Fruit fly (Drosophila melanogaster) whole organism, embryonic: ENCODE results near the gene Uba2.

Experiments
- Atf6 ChIP-seq: fragments of 200-800 bp; sonication (Bioruptor generic); IDR thresholded peaks from 2 replicates; pipeline ENCODE4 v1.3.6; 2022; ENCODE audit warnings: missing biosample characterization, missing genetic modification characterization
- CG10462 ChIP-seq: fragments of 200-800 bp; sonication (Bioruptor generic); optimal IDR thresholded peaks from 2 replicates; lab custom pipeline; 2016; ENCODE audit warnings: missing biosample characterization, missing genetic modification characterization
- CG14441 ChIP-seq: fragments of 200-800 bp; sonication (Bioruptor generic); IDR thresholded peaks from 2 replicates; pipeline ENCODE4 v1.3.6; 2022; ENCODE audit warnings: missing biosample characterization, missing genetic modification characterization
- CG15269 ChIP-seq: fragments of 200-800 bp; sonication (Bioruptor generic); optimal IDR thresholded peaks from 2 replicates; lab custom pipeline; 2018; ENCODE audit warnings: missing biosample characterization, mild to moderate bottlenecking, missing genetic modification characterization, moderate library complexity
- CG15601 ChIP-seq: fragments of 200-800 bp; sonication (Bioruptor generic); optimal IDR thresholded peaks from 3 replicates; lab custom pipeline; 2019; ENCODE audit warnings: missing biosample characterization, mild to moderate bottlenecking, missing genetic modification characterization, moderate library complexity
- CG1602 ChIP-seq: fragments of 200-800 bp; sonication (Bioruptor generic); optimal IDR thresholded peaks from 3 replicates; lab custom pipeline; 2016; ENCODE audit warnings: missing biosample characterization, missing genetic modification characterization
- CG17568 ChIP-seq: fragments of 200-800 bp; sonication (Bioruptor generic); optimal IDR thresholded peaks from 2 replicates; lab custom pipeline; 2018; ENCODE audit warnings: missing biosample characterization, mild to moderate bottlenecking, missing genetic modification characterization, moderate library complexity
- CG17829 ChIP-seq: fragments of 200-800 bp; optimal IDR thresholded peaks from 2 replicates; lab custom pipeline; 2019; ENCODE audit warnings: missing biosample characterization, mild to moderate bottlenecking, missing genetic modification characterization, moderate library complexity
- CG18262 ChIP-seq: fragments of 200-800 bp; optimal IDR thresholded peaks from 3 replicates; lab custom pipeline; 2019; ENCODE audit warnings: missing biosample characterization, mild to moderate bottlenecking, missing genetic modification characterization, moderate library complexity
- CG3407 ChIP-seq: fragments of 200-800 bp; sonication (Bioruptor generic); optimal IDR thresholded peaks from 2 replicates; lab custom pipeline; 2018; ENCODE audit warnings: missing biosample characterization, mild to moderate bottlenecking, missing genetic modification characterization
- CG4730 ChIP-seq: fragments of 200-800 bp; sonication (Bioruptor generic); IDR thresholded peaks from 2 replicates; pipeline ENCODE4 v1.3.6; 2022; ENCODE audit warnings: missing biosample characterization, missing genetic modification characterization
- CG6254 ChIP-seq: fragments of 200-800 bp; sonication (Bioruptor generic); optimal IDR thresholded peaks from 3 replicates; lab custom pipeline; 2017; ENCODE audit warnings: mild to moderate bottlenecking, missing biosample characterization, missing genetic modification reagents, missing genetic modification characterization
- CG6272 ChIP-seq: fragments of 200-800 bp; sonication (Bioruptor generic); IDR thresholded peaks from 2 replicates; pipeline ENCODE4 v1.3.6; 2022; ENCODE audit warnings: missing biosample characterization, missing genetic modification characterization
- CG9797 ChIP-seq: fragments of 200-800 bp; sonication (Bioruptor generic); optimal IDR thresholded peaks from 3 replicates; lab custom pipeline; 2018; ENCODE audit warnings: missing biosample characterization, mild to moderate bottlenecking, missing genetic modification characterization
- CG9876 ChIP-seq: fragments of 200-800 bp; sonication (Bioruptor generic); optimal IDR thresholded peaks from 2 replicates; lab custom pipeline; 2016; ENCODE audit warnings: missing biosample characterization, missing genetic modification characterization
- Camta ChIP-seq: fragments of 200-800 bp; sonication (Bioruptor generic); optimal IDR thresholded peaks from 2 replicates; lab custom pipeline; 2016; ENCODE audit warnings: missing biosample characterization, missing genetic modification characterization
- Chrac-16 ChIP-seq: fragments of 200-800 bp; sonication (Bioruptor generic); optimal IDR thresholded peaks from 3 replicates; lab custom pipeline; 2016; ENCODE audit warnings: missing biosample characterization, missing genetic modification characterization
- CkIIα-i1 ChIP-seq: fragments of 200-800 bp; sonication (Bioruptor generic); IDR thresholded peaks from 2 replicates; pipeline ENCODE4 v1.3.6; 2022; ENCODE audit warnings: missing biosample characterization, missing genetic modification characterization
- D19B ChIP-seq: fragments of 200-800 bp; sonication (Bioruptor generic); optimal IDR thresholded peaks from 2 replicates; lab custom pipeline; 2017; ENCODE audit warnings: missing biosample characterization, mild to moderate bottlenecking, missing genetic modification characterization
- Deaf1 ChIP-seq: fragments of 200-800 bp; optimal IDR thresholded peaks from 3 replicates; lab custom pipeline; 2019; ENCODE audit warnings: missing biosample characterization, mild to moderate bottlenecking, missing genetic modification characterization, moderate library complexity
- E2f2 ChIP-seq: fragments of 200-800 bp; sonication (Bioruptor generic); IDR thresholded peaks from 2 replicates; pipeline ENCODE4 v1.3.6; 2022; ENCODE audit warnings: missing biosample characterization, missing genetic modification characterization
- Elba2 ChIP-seq: fragments of 200-800 bp; sonication (Bioruptor generic); optimal IDR thresholded peaks from 3 replicates; lab custom pipeline; 2016; ENCODE audit warnings: missing biosample characterization, missing genetic modification characterization
- Jarid2 ChIP-seq: fragments of 200-800 bp; sonication (Bioruptor generic); optimal IDR thresholded peaks from 3 replicates; lab custom pipeline; 2017; ENCODE audit warnings: mild to moderate bottlenecking, missing biosample characterization, missing genetic modification reagents, missing genetic modification characterization
- Lim3 ChIP-seq: fragments of 200-800 bp; sonication (Bioruptor generic); IDR thresholded peaks from 2 replicates; pipeline ENCODE4 v1.3.6; 2022; ENCODE audit warnings: missing biosample characterization, missing genetic modification characterization
- Lpt ChIP-seq: fragments of >200 bp; optimal IDR thresholded peaks from 2 replicates; lab custom pipeline; 2018; ENCODE audit warnings: missing biosample characterization, missing genetic modification characterization
- Scr ChIP-seq: fragments of 200-800 bp; sonication (Bioruptor generic); IDR thresholded peaks from 2 replicates; pipeline ENCODE4 v1.3.6; 2022; ENCODE audit warnings: missing biosample characterization, missing genetic modification characterization; ENCODE audit not compliant: partially characterized antibody
- Six4 ChIP-seq: fragments of 200-800 bp; sonication (Bioruptor generic); optimal IDR thresholded peaks from 2 replicates; lab custom pipeline; 2016; ENCODE audit warnings: missing biosample characterization, missing genetic modification characterization
- Sox100B ChIP-seq: fragments of 200-800 bp; sonication (Bioruptor generic); optimal IDR thresholded peaks from 3 replicates; lab custom pipeline; 2018; ENCODE audit warnings: missing biosample characterization, mild to moderate bottlenecking, missing genetic modification characterization
- Ssrp ChIP-seq: fragments of 200-800 bp; sonication (Bioruptor generic); optimal IDR thresholded peaks from 2 replicates; lab custom pipeline; 2018; ENCODE audit warnings: missing biosample characterization, mild to moderate bottlenecking, missing genetic modification characterization, moderate library complexity
- Vsx1 ChIP-seq: fragments of 200-800 bp; sonication (Bioruptor generic); optimal IDR thresholded peaks from 2 replicates; lab custom pipeline; 2017; ENCODE audit warnings: missing biosample characterization, mild to moderate bottlenecking, missing genetic modification characterization, missing genetic modification reagents
- bab2 ChIP-seq: fragments of 200-800 bp; sonication (Bioruptor generic); optimal IDR thresholded peaks from 2 replicates; lab custom pipeline; 2016; ENCODE audit warnings: missing biosample characterization, missing genetic modification characterization
- btn ChIP-seq: fragments of 200-800 bp; sonication (Bioruptor generic); optimal IDR thresholded peaks from 2 replicates; lab custom pipeline; 2016; ENCODE audit warnings: missing biosample characterization, missing genetic modification characterization
- cas ChIP-seq: fragments of 200-800 bp; sonication (Bioruptor generic); IDR thresholded peaks from 2 replicates; pipeline ENCODE4 v1.3.6; 2022; ENCODE audit warnings: missing biosample characterization, missing genetic modification characterization
- chinmo ChIP-seq: fragments of 200-800 bp; sonication (Bioruptor generic); IDR thresholded peaks from 4 replicates; pipeline ENCODE4 v1.3.6; 2022; ENCODE audit warnings: missing biosample characterization, missing genetic modification characterization; ENCODE audit not compliant: partially characterized antibody
- da ChIP-seq: fragments of 200-800 bp; sonication (Bioruptor generic); optimal IDR thresholded peaks from 2 replicates; lab custom pipeline; 2016; ENCODE audit warnings: missing biosample characterization, missing genetic modification characterization
- dati ChIP-seq: fragments of 200-800 bp; sonication (Bioruptor generic); IDR thresholded peaks from 2 replicates; pipeline ENCODE4 v1.3.6; 2022; ENCODE audit warnings: missing biosample characterization, missing genetic modification characterization
- ems ChIP-seq: fragments of 200-800 bp; sonication (Bioruptor generic); optimal IDR thresholded peaks from 3 replicates; lab custom pipeline; 2016; ENCODE audit warnings: missing biosample characterization, missing genetic modification characterization
- grau ChIP-seq: fragments of 200-800 bp; optimal IDR thresholded peaks from 3 replicates; lab custom pipeline; 2019; ENCODE audit warnings: missing biosample characterization, mild to moderate bottlenecking, missing genetic modification characterization, moderate library complexity
- hb ChIP-seq: fragments of 200-800 bp; sonication (Bioruptor generic); IDR thresholded peaks from 3 replicates; pipeline ENCODE4 v1.3.6; 2022; ENCODE audit warnings: missing biosample characterization, missing genetic modification characterization; ENCODE audit not compliant: partially characterized antibody
- insv ChIP-seq, 2 experiments: fragments of 200-800 bp; sonication (Bioruptor generic); optimal IDR thresholded peaks; 3 replicates each; lab custom pipeline; 2016 to 2018; ENCODE audit warnings: missing biosample characterization in 2 of 2, missing genetic modification characterization in 2 of 2
- nau ChIP-seq: fragments of 200-800 bp; sonication (Bioruptor generic); optimal IDR thresholded peaks from 3 replicates; lab custom pipeline; 2017; ENCODE audit warnings: missing biosample characterization, mild to moderate bottlenecking, missing genetic modification characterization, missing genetic modification reagents
- pb ChIP-seq: fragments of 200-800 bp; sonication (Bioruptor generic); optimal IDR thresholded peaks from 3 replicates; lab custom pipeline; 2016; ENCODE audit warnings: missing biosample characterization, missing genetic modification characterization
- pfk ChIP-seq: fragments of 200-800 bp; sonication (Bioruptor generic); optimal IDR thresholded peaks from 2 replicates; lab custom pipeline; 2018; ENCODE audit warnings: missing biosample characterization, mild to moderate bottlenecking, missing genetic modification characterization, moderate library complexity
- scrt ChIP-seq: fragments of 200-800 bp; sonication (Bioruptor generic); optimal IDR thresholded peaks from 2 replicates; lab custom pipeline; 2018; ENCODE audit warnings: missing biosample characterization, mild to moderate bottlenecking, missing genetic modification characterization, moderate library complexity
- slp2 ChIP-seq: fragments of 200-800 bp; sonication (Bioruptor generic); optimal IDR thresholded peaks from 2 replicates; lab custom pipeline; 2016; ENCODE audit warnings: missing biosample characterization, missing genetic modification characterization
- tll ChIP-seq, 2 experiments: fragments of 200-800 bp in 1 of 2; fragments of >200 bp in 1 of 2; sonication (Bioruptor generic) in 1 of 2; optimal IDR thresholded peaks; 2 replicates each; lab custom pipeline; 2017 to 2019; ENCODE audit warnings: missing biosample characterization in 2 of 2, missing genetic modification characterization in 2 of 2, mild to moderate bottlenecking in 1 of 2, moderate library complexity in 1 of 2
- vfl ChIP-seq: fragments of 200-800 bp; sonication (Bioruptor generic); optimal IDR thresholded peaks from 2 replicates; lab custom pipeline; 2016; ENCODE audit warnings: missing biosample characterization, missing genetic modification characterization
- zen ChIP-seq: fragments of 200-800 bp; sonication (Bioruptor generic); optimal IDR thresholded peaks from 3 replicates; lab custom pipeline; 2018; ENCODE audit warnings: missing biosample characterization, mild to moderate bottlenecking, missing genetic modification characterization, moderate library complexity
- zfh1 ChIP-seq: fragments of 200-800 bp; sonication (Bioruptor generic); IDR thresholded peaks from 3 replicates; pipeline ENCODE4 v1.3.6; 2022; ENCODE audit warnings: missing biosample characterization, missing genetic modification characterization

Uba2 gene

DNA sequence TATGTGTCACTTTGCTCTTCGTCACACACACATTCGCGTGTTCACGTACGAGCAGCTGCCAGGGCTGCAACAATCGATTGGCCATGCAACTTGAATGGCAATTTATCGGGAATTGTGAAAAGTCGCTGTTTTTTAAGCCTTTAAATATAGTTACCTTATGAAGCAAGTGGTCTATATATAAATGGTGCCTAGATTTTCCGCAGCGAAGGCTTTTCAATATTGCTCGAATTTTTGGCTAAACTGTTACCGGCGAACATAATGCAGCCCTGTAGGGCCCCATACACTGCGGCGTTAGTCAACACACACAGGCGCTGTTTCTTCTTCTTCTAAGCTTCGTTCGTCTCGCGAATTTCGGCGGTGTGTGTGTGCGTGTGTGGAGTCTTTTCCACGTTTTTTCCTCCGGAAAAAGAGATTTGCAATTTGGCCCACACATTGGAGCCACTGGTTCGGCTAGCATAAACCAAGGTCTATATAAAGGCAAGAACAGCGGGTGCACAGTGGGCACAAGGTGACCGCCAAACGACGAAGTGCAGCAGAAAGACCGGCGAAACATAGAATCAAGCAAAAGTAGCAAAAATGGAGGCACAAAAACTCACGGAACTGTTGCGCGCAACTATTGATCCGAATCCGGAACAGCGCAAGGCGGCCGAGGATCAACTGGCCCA lies 11.6 kb downstream of the Uba2 start, which contains the start of the genes Arp3 and msk (continued):
- TF ChIP-seq CG14441 (GFP tag; lab: Robert Waterston, UW) (peak; percentile 64), hb (no peak), scrt (GFP tag; lab: Kevin White, UChicago) (peak; percentile 58), Lim3 (no peak; the same call in 1 of the 2 replicates), Vsx1 (no peak), Scr (peak; percentile 49), CG6254 (no peak), CkIIα-i1 (GFP tag; lab: Robert Waterston, UW) (no peak), Chrac-16 (GFP tag; lab: Kevin White, UChicago) (peak; percentile 84), CG10462 (GFP tag; lab: Kevin White, UChicago) (no peak), cas (GFP tag; lab: Robert Waterston, UW) (peak; percentile 40; the same call in 1 of the 2 replicates), grau (tag; lab: Kevin White, UChicago) (peak; percentile 75), pfk (GFP tag; lab: Kevin White, UChicago) (peak; percentile 9), zfh1 (GFP tag; lab: Robert Waterston, UW) (peak; percentile 73; the same call in 2 of the 3 replicates), tll (GFP tag; optimal IDR thresholded peaks at IDR 0.05; lab: Kevin White, UChicago) (peak; percentile 48 to 60), CG3407 (no peak), CG4730 (0 out of 2 replicates have a peak, but pooled peaks have one; percentile 37), Jarid2 (no peak), btn (peak; percentile 59), vfl (peak; percentile 83), insv (GFP tag; optimal IDR thresholded peaks at IDR 0.05; lab: Kevin White, UChicago) (peak in 1 of 2 experiments; percentile 57), Camta (GFP tag; lab: Kevin White, UChicago) (peak; percentile 87), slp2 (GFP tag; lab: Kevin White, UChicago) (peak; percentile 81), CG15601 (tag; lab: Kevin White, UChicago) (peak; percentile 78), zen (tag; lab: Kevin White, UChicago) (peak; percentile 56), CG17829 (tag; lab: Kevin White, UChicago) (peak; percentile 83), Deaf1 (tag; lab: Kevin White, UChicago) (peak; percentile 83), Six4 (GFP tag; lab: Kevin White, UChicago) (peak; percentile 82), da (GFP tag; lab: Kevin White, UChicago) (peak; percentile 79), E2f2 (GFP tag; lab: Robert Waterston, UW) (peak; percentile 69), Lpt (GFP tag; lab: Kevin White, UChicago) (no peak), nau (GFP tag; lab: Kevin White, UChicago) (no peak), Ssrp (tag; lab: Kevin White, UChicago) (peak; percentile 66), pb (peak; percentile 80), CG15269 (no peak), CG17568 (GFP tag; lab: Kevin White, UChicago) (no peak), CG9797 (GFP tag; lab: Kevin White, UChicago) (peak; percentile 59), D19B (GFP tag; lab: Kevin White, UChicago) (peak; percentile 29), CG9876 (GFP tag; lab: Kevin White, UChicago) (peak; percentile 83), bab2 (peak; percentile 91), Sox100B (no peak), Elba2 (GFP tag; lab: Kevin White, UChicago) (peak; percentile 21), CG6272 (GFP tag; lab: Robert Waterston, UW) (0 out of 2 replicates have a peak, but pooled peaks have one; percentile 54), dati (GFP tag; lab: Robert Waterston, UW) (no peak), chinmo (GFP tag; lab: Robert Waterston, UW) (no peak), Atf6 (GFP tag; lab: Robert Waterston, UW) (peak; percentile 67), CG18262 (tag; lab: Kevin White, UChicago) (peak; percentile 54), CG1602 (GFP tag; lab: Kevin White, UChicago) (peak; percentile 76), ems (GFP tag; lab: Kevin White, UChicago) (peak; percentile 76)
